Worm (Caenorhabditis elegans) whole organism, young adult: ENCODE data around the gene F42E8.1.

Source experiments
- B0261.1 ChIP-seq: sonication (generic microtip); optimal IDR thresholded peaks from 2 replicates; lab custom pipeline; 2016; ENCODE audit warnings: mild to moderate bottlenecking, missing genetic modification characterization, moderate library complexity, missing compliant biosample characterization
- C06A6.2 ChIP-seq: fragments of 200-800 bp; sonication (Bioruptor generic); conservative IDR thresholded peaks from 2 replicates; pipeline ENCODE4 v1.3.6; 2022; ENCODE audit warnings: missing genetic modification characterization, missing compliant biosample characterization
- C17E4.6 ChIP-seq: fragments of 200-800 bp; sonication (Bioruptor generic); IDR thresholded peaks from 2 replicates; pipeline ENCODE4 v1.3.6; 2022; ENCODE audit warnings: missing genetic modification reagents, missing genetic modification characterization, missing compliant biosample characterization
- F57A8.1 ChIP-seq: fragments of 200-800 bp; sonication (Bioruptor generic); optimal IDR thresholded peaks from 2 replicates; lab custom pipeline; 2018; ENCODE audit warnings: mild to moderate bottlenecking, missing genetic modification characterization, moderate library complexity, missing compliant biosample characterization
- F57C9.4 ChIP-seq: sonication (generic microtip); optimal IDR thresholded peaks from 2 replicates; lab custom pipeline; 2017; ENCODE audit warnings: mild to moderate bottlenecking, missing genetic modification characterization, missing compliant biosample characterization
- Y53G8AR.9 ChIP-seq: fragments of 200-800 bp; sonication (Bioruptor generic); conservative IDR thresholded peaks from 2 replicates; pipeline ENCODE4 v1.3.6; 2022; ENCODE audit warnings: missing genetic modification reagents, missing genetic modification characterization, missing compliant biosample characterization
- ama-1 ChIP-seq, 3 experiments: fragments of 150-350 bp in 1 of 3; sonication (generic microtip) in 2 of 3; optimal IDR thresholded peaks; 2 replicates each; lab custom pipeline; 2014 to 2018; ENCODE audit warnings: missing biosample characterization in 2 of 3, missing genetic modification characterization in 2 of 3, missing genetic modification reagents in 2 of 3
- atf-7 ChIP-seq: sonication (generic microtip); optimal IDR thresholded peaks from 2 replicates; lab custom pipeline; 2017; ENCODE audit warnings: mild to moderate bottlenecking, missing genetic modification characterization, missing compliant biosample characterization
- athp-1 ChIP-seq: sonication (generic microtip); optimal IDR thresholded peaks from 2 replicates; lab custom pipeline; 2017; ENCODE audit warnings: mild to moderate bottlenecking, missing genetic modification characterization, missing compliant biosample characterization
- ccch-3 ChIP-seq: fragments of 200-800 bp; sonication (Bioruptor generic); optimal IDR thresholded peaks from 2 replicates; lab custom pipeline; 2018; ENCODE audit warnings: mild to moderate bottlenecking, missing genetic modification characterization, missing compliant biosample characterization
- cebp-1 ChIP-seq, 2 experiments: fragments of 200-800 bp in 1 of 2; sonication (Bioruptor generic) in 1 of 2; sonication (generic microtip) in 1 of 2; IDR thresholded peaks in 1 of 2; optimal IDR thresholded peaks in 1 of 2; 2 replicates each; pipeline versions ENCODE4 v1.3.6 to Lab custom; 2017 to 2022; ENCODE audit warnings: missing compliant biosample characterization in 2 of 2, missing genetic modification characterization in 2 of 2, mild to moderate bottlenecking in 1 of 2, missing genetic modification reagents in 1 of 2, moderate library complexity in 1 of 2
- ceh-27 ChIP-seq: fragments of 200-800 bp; sonication (Bioruptor generic); optimal IDR thresholded peaks from 2 replicates; lab custom pipeline; 2018; ENCODE audit warnings: mild to moderate bottlenecking, missing genetic modification characterization, moderate library complexity, missing compliant biosample characterization
- ceh-58 ChIP-seq: fragments of 200-800 bp; sonication (Bioruptor generic); IDR thresholded peaks from 2 replicates; pipeline ENCODE4 v1.3.6; 2022; ENCODE audit warnings: missing genetic modification characterization, missing compliant biosample characterization
- ets-4 ChIP-seq: fragments of 200-800 bp; sonication (Bioruptor generic); optimal IDR thresholded peaks from 2 replicates; lab custom pipeline; 2018; ENCODE audit warnings: mild to moderate bottlenecking, missing genetic modification characterization, missing compliant biosample characterization
- him-1 ChIP-seq: sonication (generic microtip); optimal IDR thresholded peaks from 2 replicates; lab custom pipeline; 2016; ENCODE audit warnings: missing genotype, missing genetic modification reagents, missing genetic modification characterization, missing compliant biosample characterization
- hrde-1 ChIP-seq: sonication (generic microtip); optimal IDR thresholded peaks from 2 replicates; lab custom pipeline; 2016; ENCODE audit warnings: missing genetic modification characterization, mild to moderate bottlenecking, missing compliant biosample characterization, moderate library complexity, missing genotype, missing genetic modification reagents, borderline replicate concordance
- let-607 ChIP-seq, 2 experiments: fragments of 200-800 bp in 1 of 2; sonication (Bioruptor generic) in 1 of 2; sonication (generic microtip) in 1 of 2; optimal IDR thresholded peaks; 2 replicates each; lab custom pipeline; 2016 to 2018; ENCODE audit warnings: mild to moderate bottlenecking in 2 of 2, missing compliant biosample characterization in 2 of 2, missing genetic modification characterization in 2 of 2, moderate library complexity in 2 of 2, missing genotype in 1 of 2
- lin-26 ChIP-seq: fragments of 200-800 bp; sonication (Bioruptor generic); IDR thresholded peaks from 2 replicates; pipeline ENCODE4 v1.3.6; 2022; ENCODE audit warnings: missing genetic modification reagents, missing genetic modification characterization, missing compliant biosample characterization
- lin-35 ChIP-seq, 3 experiments: fragments of 150-350 bp in 2 of 3; sonication (generic microtip) in 1 of 3; optimal IDR thresholded peaks; 2 replicates each; lab custom pipeline; 2014 to 2018; ENCODE audit warnings: missing biosample characterization in 3 of 3, missing genetic modification characterization in 3 of 3, missing genetic modification reagents in 3 of 3
- lir-1 ChIP-seq: fragments of 200-800 bp; sonication (Bioruptor generic); conservative IDR thresholded peaks from 2 replicates; pipeline ENCODE4 v1.3.6; 2022; ENCODE audit warnings: missing genetic modification reagents, missing genetic modification characterization, missing compliant biosample characterization
- madf-10 ChIP-seq: sonication (generic microtip); optimal IDR thresholded peaks from 2 replicates; lab custom pipeline; 2016; ENCODE audit warnings: mild to moderate bottlenecking, missing genetic modification characterization, missing compliant biosample characterization
- madf-6 ChIP-seq: fragments of 200-800 bp; sonication (Bioruptor generic); IDR thresholded peaks from 2 replicates; pipeline ENCODE4 v1.3.6; 2022; ENCODE audit warnings: missing genetic modification reagents, missing genetic modification characterization, missing compliant biosample characterization
- mcd-1 ChIP-seq: fragments of 200-800 bp; sonication (Bioruptor generic); IDR thresholded peaks from 2 replicates; pipeline ENCODE4 v1.3.6; 2022; ENCODE audit warnings: missing genetic modification reagents, missing genetic modification characterization, missing compliant biosample characterization
- mes-4 ChIP-seq: sonication (generic microtip); optimal IDR thresholded peaks from 2 replicates; lab custom pipeline; 2016; ENCODE audit warnings: missing genotype, missing genetic modification characterization, missing compliant biosample characterization
- nfya-1 ChIP-seq: sonication (generic microtip); optimal IDR thresholded peaks from 2 replicates; lab custom pipeline; 2017; ENCODE audit warnings: antibody characterized with exemption, missing compliant biosample characterization, missing genetic modification characterization, borderline replicate concordance; ENCODE audit not compliant: insufficient read depth
- nhr-27 ChIP-seq: fragments of 200-800 bp; sonication (Bioruptor generic); optimal IDR thresholded peaks from 2 replicates; lab custom pipeline; 2018; ENCODE audit warnings: mild to moderate bottlenecking, missing genetic modification characterization, moderate library complexity, missing compliant biosample characterization
- nhr-80 ChIP-seq: sonication (generic microtip); optimal IDR thresholded peaks from 2 replicates; lab custom pipeline; 2016; ENCODE audit warnings: missing genetic modification characterization, missing compliant biosample characterization
- pbrm-1 ChIP-seq: fragments of 200-800 bp; sonication (Bioruptor generic); IDR thresholded peaks from 2 replicates; pipeline ENCODE4 v1.3.6; 2022; ENCODE audit warnings: missing genetic modification reagents, missing genetic modification characterization, missing compliant biosample characterization
- pha-4 ChIP-seq: fragments of 150-350 bp; sonication (generic microtip); optimal IDR thresholded peaks from 2 replicates; lab custom pipeline; 2014; ENCODE audit warnings: missing biosample characterization, missing genetic modification reagents, missing genetic modification characterization
- snpc-4 ChIP-seq, 5 experiments: fragments of 150-350 bp in 1 of 5; sonication (generic microtip) in 4 of 5; optimal IDR thresholded peaks; 2 replicates each; lab custom pipeline; 2014 to 2018; ENCODE audit warnings: missing genetic modification characterization in 5 of 5, missing biosample characterization in 3 of 5, antibody characterized with exemption in 2 of 5, mild to moderate bottlenecking in 2 of 5, missing compliant biosample characterization in 2 of 5, missing genotype in 2 of 5, moderate library complexity in 2 of 5, missing genetic modification reagents in 1 of 5
- somi-1 ChIP-seq: fragments of 200-800 bp; sonication (Bioruptor generic); optimal IDR thresholded peaks from 2 replicates; lab custom pipeline; 2018; ENCODE audit warnings: mild to moderate bottlenecking, missing genetic modification characterization, missing compliant biosample characterization
- tbp1 ChIP-seq: fragments of 200-800 bp; sonication (Bioruptor generic); optimal IDR thresholded peaks from 2 replicates; lab custom pipeline; 2018; ENCODE audit warnings: mild to moderate bottlenecking, missing genetic modification characterization, missing compliant biosample characterization
- unc-62 ChIP-seq: fragments of 150-350 bp; optimal IDR thresholded peaks from 2 replicates; lab custom pipeline; 2014; ENCODE audit warnings: missing biosample characterization, missing genetic modification reagents, missing genetic modification characterization
- zfh-2 ChIP-seq: fragments of 200-800 bp; sonication (Bioruptor generic); conservative IDR thresholded peaks from 2 replicates; pipeline ENCODE4 v1.3.6; 2022; ENCODE audit warnings: missing genetic modification reagents, missing genetic modification characterization, missing compliant biosample characterization
- ztf-22 ChIP-seq: fragments of 200-800 bp; sonication (Bioruptor generic); optimal IDR thresholded peaks from 2 replicates; lab custom pipeline; 2018; ENCODE audit warnings: mild to moderate bottlenecking, missing genetic modification characterization, moderate library complexity, missing compliant biosample characterization
- ztf-26 ChIP-seq: sonication (generic microtip); optimal IDR thresholded peaks from 2 replicates; lab custom pipeline; 2017; ENCODE audit warnings: missing genetic modification characterization, missing compliant biosample characterization

F42E8.1 gene

DNA sequence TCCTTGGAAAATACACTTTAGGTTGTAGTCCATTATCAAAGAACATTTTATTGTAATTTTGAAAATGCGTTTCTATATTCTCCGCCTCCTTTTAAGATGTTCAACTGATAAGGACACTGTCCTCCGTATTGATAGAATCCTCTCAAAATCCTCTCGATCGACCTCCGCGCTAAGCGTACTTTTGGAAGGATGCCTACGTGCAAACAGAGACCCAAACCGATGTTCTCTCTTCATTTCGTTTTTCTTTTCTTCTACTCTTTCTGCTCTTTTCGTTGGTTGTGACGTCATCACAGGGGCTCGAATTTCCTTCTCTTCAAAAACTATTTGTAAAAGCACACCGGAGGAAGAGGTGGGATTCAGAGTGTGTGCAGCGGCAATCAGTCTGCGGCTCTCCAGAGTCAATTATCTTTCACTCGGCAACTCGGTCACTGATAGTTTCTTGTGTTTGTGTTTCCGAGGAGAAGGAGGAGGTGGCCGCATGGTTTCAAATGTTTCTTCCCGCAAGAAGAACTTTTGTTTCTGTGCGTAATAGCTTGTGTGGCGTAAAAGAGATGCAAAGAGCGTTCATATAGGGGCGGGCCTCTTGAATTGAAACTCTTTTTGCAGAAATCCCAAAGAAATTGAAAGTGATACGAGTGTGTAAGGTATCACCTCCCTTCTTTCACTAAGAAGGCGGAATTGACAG is 20.6 kb downstream of the F42E8.1 start, which contains the start of gene C34B4.2 (continued):
- peak; percentile 46 for TF ChIP-seq madf-10 (tag; lab: Kevin White, UChicago)
- peak; percentile 10 for TF ChIP-seq ets-4 (GFP tag; lab: Kevin White, UChicago)
- no peak for TF ChIP-seq lir-1
- no peak for TF ChIP-seq mes-4 (tag; lab: Kevin White, UChicago)
- TF ChIP-seq let-607 (tag; optimal IDR thresholded peaks at IDR 0.05; lab: Kevin White, UChicago): peak in 1 of 2 experiments; percentile 48

DNA sequence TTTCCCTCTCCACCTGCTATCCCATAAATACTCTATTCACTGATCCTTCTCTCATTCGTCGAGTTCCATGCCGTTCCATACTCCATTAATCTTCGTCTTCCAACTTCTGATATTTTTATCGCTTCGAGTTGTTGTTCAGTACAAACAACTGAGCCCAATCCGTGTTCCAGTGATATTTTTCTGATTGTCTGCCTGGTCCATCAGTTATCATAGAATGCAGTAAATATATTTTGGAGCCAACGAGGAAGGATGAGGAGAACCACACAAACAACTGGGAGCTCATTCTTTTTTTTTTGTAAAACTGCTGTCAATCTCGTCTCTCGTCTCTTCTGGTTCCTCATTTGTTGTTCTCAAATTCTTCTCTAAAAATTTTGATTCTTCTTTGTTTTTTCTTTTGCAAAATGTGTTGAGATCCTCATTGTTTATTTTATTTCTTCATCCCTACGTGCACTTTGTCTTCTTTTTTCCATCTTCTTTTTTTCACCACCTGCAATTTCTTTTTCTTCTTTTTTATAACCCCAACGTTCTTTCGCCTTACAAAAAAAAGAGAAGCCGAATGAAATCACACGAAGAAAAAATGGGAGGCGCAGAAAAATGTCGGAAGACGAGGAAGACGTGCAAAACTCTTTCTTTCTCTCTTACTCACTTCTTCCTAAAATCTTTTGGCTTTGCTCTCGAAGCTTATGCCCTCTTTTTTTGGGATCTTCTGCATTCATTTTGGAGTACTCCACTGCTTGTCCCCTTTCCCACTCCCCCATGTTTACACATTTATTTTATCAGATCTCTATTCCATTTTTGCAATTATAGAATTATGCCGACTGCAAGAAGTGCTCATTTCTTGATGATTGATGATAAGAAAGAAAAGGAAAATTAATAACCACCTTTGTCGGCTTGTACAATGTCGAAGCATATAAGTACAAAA is 22.1 kb downstream of the F42E8.1 start:
- TF ChIP-seq athp-1 (tag; lab: Kevin White, UChicago): no peak
- TF ChIP-seq C06A6.2 (GFP tag; lab: Robert Waterston, UW): 0 out of 2 replicates have a peak, but pooled peaks have one; percentile 18
- TF ChIP-seq madf-6 (GFP tag; lab: Robert Waterston, UW): no peak
- TF ChIP-seq F57C9.4: no peak
- TF ChIP-seq ccch-3 (GFP tag; lab: Kevin White, UChicago): no peak
- TF ChIP-seq ama-1 (optimal IDR thresholded peaks at IDR 0.05; lab: Kevin White, UChicago): peak; percentile 19
- TF ChIP-seq ama-1 (GFP tag; optimal IDR thresholded peaks at IDR 0.05; lab: Kevin White, UChicago): no peak
- no peak for TF ChIP-seq snpc-4 (GFP tag; optimal IDR thresholded peaks at IDR 0.05; lab: Kevin White, UChicago)
- TF ChIP-seq snpc-4 (tag; optimal IDR thresholded peaks at IDR 0.05; lab: Kevin White, UChicago): no peak

DNA sequence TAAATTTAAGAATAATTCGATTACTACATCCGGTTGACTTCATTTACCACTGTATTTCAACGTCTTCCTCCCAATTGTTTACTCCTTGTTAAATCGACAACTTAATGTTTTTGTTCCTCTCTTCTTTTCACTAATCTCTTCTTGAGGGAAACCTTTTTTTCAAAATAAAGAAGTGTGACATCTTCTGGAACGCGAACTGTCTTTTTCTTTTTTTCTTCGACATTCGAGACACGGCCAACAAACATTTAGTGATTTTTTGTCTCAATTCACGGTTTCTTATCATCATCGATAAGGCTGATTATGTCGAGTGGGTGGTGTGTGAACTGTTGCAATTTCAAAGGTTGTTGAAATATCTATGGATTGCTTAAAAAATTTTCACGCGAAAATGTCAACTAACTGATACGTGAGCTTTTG is 23.3 kb downstream of the F42E8.1 start:
- TF ChIP-seq lin-26 (GFP tag; lab: Robert Waterston, UW) (0 out of 2 replicates have a peak, but pooled peaks have one; percentile 16), tbp1 (peak; percentile 2), ztf-26 (tag; lab: Kevin White, UChicago) (peak; percentile 37), ztf-22 (GFP tag; lab: Kevin White, UChicago) (peak; percentile 41), atf-7 (tag; lab: Kevin White, UChicago) (no peak), let-607 (tag; optimal IDR thresholded peaks at IDR 0.05; lab: Kevin White, UChicago) (no peak), pha-4 (no peak), nhr-80 (tag; lab: Kevin White, UChicago) (peak; percentile 78), somi-1 (GFP tag; lab: Kevin White, UChicago) (peak; percentile 3), cebp-1 (GFP tag; IDR thresholded peaks at IDR 0.05; lab: Robert Waterston, UW) (no peak), cebp-1 (tag; optimal IDR thresholded peaks at IDR 0.05; lab: Kevin White, UChicago) (peak; percentile 44)
- TF ChIP-seq, all 124 proteins: peak for 7

DNA sequence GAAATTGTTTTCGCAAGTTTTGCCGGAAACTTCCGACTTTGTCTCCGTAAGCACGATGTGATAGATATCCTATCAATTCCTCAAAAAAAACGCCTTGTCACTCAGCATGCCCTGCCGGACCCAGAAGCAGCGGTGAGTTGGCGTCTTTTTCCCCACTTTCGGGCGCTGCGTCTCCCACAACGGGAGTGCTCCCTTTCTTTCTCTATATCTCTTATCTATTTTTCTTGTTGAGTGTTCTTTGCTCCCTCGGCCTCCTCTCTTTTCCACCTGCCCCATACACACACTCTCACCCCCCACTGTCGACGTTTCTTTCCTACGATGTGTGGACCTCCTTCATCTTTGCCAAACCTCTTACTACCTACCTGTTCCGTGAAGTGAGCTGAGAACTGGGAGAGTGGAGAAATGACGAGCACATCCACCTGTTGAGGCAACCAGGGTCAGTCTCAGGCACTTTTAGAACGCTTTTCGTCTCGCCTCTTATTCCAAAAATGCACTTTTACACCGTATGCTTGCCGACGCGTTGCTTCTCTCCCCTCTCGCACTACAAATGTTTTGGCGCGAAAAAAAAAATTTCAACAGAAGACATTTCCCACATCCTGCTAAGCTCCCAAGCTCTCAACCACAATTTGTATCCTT is 24.1 kb downstream of the F42E8.1 start:
- no peak for TF ChIP-seq nhr-27 (tag; lab: Kevin White, UChicago)
- TF ChIP-seq unc-62: peak; percentile 54
- TF ChIP-seq lin-35 (GFP tag; optimal IDR thresholded peaks at IDR 0.05; lab: Kevin White, UChicago): peak in 1 of 3 experiments; percentile 49
- 0 out of 2 replicates have a peak, but pooled peaks have one; percentile 59 for TF ChIP-seq lin-26 (GFP tag; lab: Robert Waterston, UW)
- TF ChIP-seq B0261.1: no peak
- TF ChIP-seq Y53G8AR.9 (GFP tag; lab: Robert Waterston, UW): no peak
- peak; percentile 3 for TF ChIP-seq athp-1 (tag; lab: Kevin White, UChicago)
- TF ChIP-seq cebp-1 (GFP tag; IDR thresholded peaks at IDR 0.05; lab: Robert Waterston, UW): no peak
- TF ChIP-seq cebp-1 (tag; optimal IDR thresholded peaks at IDR 0.05; lab: Kevin White, UChicago): peak; percentile 61
- no peak for TF ChIP-seq ceh-58 (GFP tag; lab: Robert Waterston, UW)
- TF ChIP-seq him-1 (tag; lab: Kevin White, UChicago): no peak
- no peak for TF ChIP-seq pbrm-1 (GFP tag; lab: Robert Waterston, UW)
- TF ChIP-seq mcd-1 (GFP tag; lab: Robert Waterston, UW): peak; percentile 45; the same call in 1 of the 2 replicates
- peak; percentile 46 for TF ChIP-seq madf-10 (tag; lab: Kevin White, UChicago)
- peak; percentile 32 for TF ChIP-seq ceh-27
- no peak for TF ChIP-seq nfya-1 (tag; lab: Kevin White, UChicago)
- TF ChIP-seq F57A8.1 (GFP tag; lab: Kevin White, UChicago): no peak
- TF ChIP-seq hrde-1 (tag; lab: Kevin White, UChicago): no peak
- peak; percentile 90 for TF ChIP-seq zfh-2 (GFP tag; lab: Robert Waterston, UW)
- no peak for TF ChIP-seq C17E4.6 (GFP tag; lab: Robert Waterston, UW)
- peak; percentile 36 for TF ChIP-seq tbp1
